Fruit fly (Drosophila melanogaster): ENCODE measurements around the gene CkIIalpha-i3.

Gene CkIIalpha-i3

DNA sequence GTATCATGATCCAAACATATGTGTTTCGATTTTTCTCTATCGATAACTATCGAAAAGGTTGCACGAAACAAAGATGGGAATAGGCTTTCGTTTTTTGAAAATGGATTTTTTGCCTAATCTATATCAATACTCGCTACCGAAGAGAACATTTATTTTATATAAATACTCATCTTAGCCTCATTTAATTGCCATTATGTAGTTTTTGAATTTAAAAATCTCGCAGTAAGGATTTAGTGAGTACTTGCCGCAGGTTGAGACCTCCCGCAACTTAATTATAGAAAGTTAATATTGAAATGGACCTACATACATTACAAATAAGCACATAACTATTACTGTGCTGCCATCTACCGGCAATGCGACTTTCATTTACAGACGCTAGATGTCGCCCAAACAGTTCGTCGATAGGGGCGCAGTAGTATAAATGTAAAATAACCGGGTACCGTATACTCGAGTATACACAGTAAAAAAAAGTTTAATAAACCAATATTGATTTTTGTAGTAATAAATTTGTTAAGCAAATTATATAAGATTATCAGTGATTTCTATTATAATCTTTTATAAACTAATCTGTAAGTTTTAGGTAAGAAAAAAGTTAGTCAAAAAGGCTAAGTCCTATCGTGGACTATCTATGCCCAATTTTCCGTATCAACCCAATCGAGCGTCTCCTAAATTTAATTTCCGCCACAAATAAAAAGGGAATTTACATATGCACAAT lies 1.6 kb upstream of the CkIIalpha-i3 start, which contains the start of gene CG13896:
TSS of gene CG13896 (minus strand) at position 12 of the 715 bp plus-strand sequence.
- TF ChIP-seq fd59A (GFP tag; optimal IDR thresholded peaks at IDR 0.05) = peak; percentile 3
- peak; percentile 44 to 65 for TF ChIP-seq salr (GFP tag; optimal IDR thresholded peaks at IDR 0.05)
- peak; percentile 79 for TF ChIP-seq Sox102F (GFP tag; optimal IDR thresholded peaks at IDR 0.05)
- TF ChIP-seq net (GFP tag; optimal IDR thresholded peaks at IDR 0.05) = peak; percentile 66
- TF ChIP-seq Eip75B (GFP tag; optimal IDR thresholded peaks at IDR 0.05) = peak; percentile 72
- peak; percentile 58 for TF ChIP-seq Hr4 (GFP tag; optimal IDR thresholded peaks at IDR 0.05)
- TF ChIP-seq ss (GFP tag; optimal IDR thresholded peaks at IDR 0.05) = peak; percentile 7 to 20
- TF ChIP-seq Blimp-1 (GFP tag; optimal IDR thresholded peaks at IDR 0.05) = peak; percentile 23
- peak; percentile 71 for TF ChIP-seq Ets96B (tag; optimal IDR thresholded peaks at IDR 0.05)
- TF ChIP-seq CG8319 (GFP tag; optimal IDR thresholded peaks at IDR 0.05) = peak; percentile 62
- peak; percentile 82; the same call in 2 of the 3 replicates for TF ChIP-seq CG8119 (GFP tag; IDR thresholded peaks at IDR 0.05)
- TF ChIP-seq Hr39 (GFP tag; optimal IDR thresholded peaks at IDR 0.05) = peak; percentile 90
- TF ChIP-seq cyc (GFP tag; optimal IDR thresholded peaks at IDR 0.05) = peak; percentile 87
- peak; percentile 91 for TF ChIP-seq CG31627 (GFP tag; optimal IDR thresholded peaks at IDR 0.05)
- peak; percentile 49 for TF ChIP-seq Ets21C (GFP tag; optimal IDR thresholded peaks at IDR 0.05)
- TF ChIP-seq pdm3 (GFP tag; optimal IDR thresholded peaks at IDR 0.05) = peak; percentile 82
- TF ChIP-seq CG6854 (GFP tag; optimal IDR thresholded peaks at IDR 0.05) = peak; percentile 20
- peak; percentile 60 for TF ChIP-seq CG3032 (tag; optimal IDR thresholded peaks at IDR 0.05)
- peak; percentile 37 for TF ChIP-seq CG32006 (GFP tag; optimal IDR thresholded peaks at IDR 0.05)
- TF ChIP-seq CG8632 (GFP tag; optimal IDR thresholded peaks at IDR 0.05) = peak; percentile 31
- TF ChIP-seq Met (GFP tag; optimal IDR thresholded peaks at IDR 0.05) = peak; percentile 84
- TF ChIP-seq CG16779 (tag; optimal IDR thresholded peaks at IDR 0.05) = peak; percentile 51
- peak; percentile 86 for TF ChIP-seq esn (GFP tag; optimal IDR thresholded peaks at IDR 0.05)
- peak; percentile 72 for TF ChIP-seq CG6792 (GFP tag; optimal IDR thresholded peaks at IDR 0.05)
- no peak for TF ChIP-seq Eip93F (GFP tag; optimal IDR thresholded peaks at IDR 0.05)
- TF ChIP-seq topi (GFP tag; optimal IDR thresholded peaks at IDR 0.05) = peak; percentile 76
- TF ChIP-seq eg (GFP tag; IDR thresholded peaks at IDR 0.05) = peak; percentile 81
- peak; percentile 44 for TF ChIP-seq CG1621 (tag; optimal IDR thresholded peaks at IDR 0.05)
- peak; percentile 65 for TF ChIP-seq CG7368 (GFP tag; optimal IDR thresholded peaks at IDR 0.05)
- peak; percentile 77 for TF ChIP-seq acj6 (GFP tag; optimal IDR thresholded peaks at IDR 0.05)
- TF ChIP-seq CG10631 (GFP tag; optimal IDR thresholded peaks at IDR 0.05) = peak; percentile 69
- TF ChIP-seq Smox (GFP tag; optimal IDR thresholded peaks at IDR 0.05) = peak; percentile 74
- TF ChIP-seq CG9139 (GFP tag; optimal IDR thresholded peaks at IDR 0.05) = peak; percentile 30
- peak; percentile 57 for TF ChIP-seq CG11762 (GFP tag; optimal IDR thresholded peaks at IDR 0.05; ENCODE audit: insufficient read depth)
- TF ChIP-seq CG4318 (GFP tag; optimal IDR thresholded peaks at IDR 0.05) = no peak
- peak; percentile 85 for TF ChIP-seq CG15336 (GFP tag; IDR thresholded peaks at IDR 0.05)
- TF ChIP-seq CG10669 (GFP tag; optimal IDR thresholded peaks at IDR 0.05) = peak; percentile 72
- TF ChIP-seq Sox14 (GFP tag; optimal IDR thresholded peaks at IDR 0.05) = peak; percentile 74
- TF ChIP-seq spab (GFP tag; optimal IDR thresholded peaks at IDR 0.05) = peak; percentile 41
- peak; percentile 63 for TF ChIP-seq CG34406 (GFP tag; optimal IDR thresholded peaks at IDR 0.05)
- peak; percentile 46 for TF ChIP-seq dsx (GFP tag; optimal IDR thresholded peaks at IDR 0.05; ENCODE audit: poor library complexity, severe bottlenecking)
- TF ChIP-seq vri (GFP tag; optimal IDR thresholded peaks at IDR 0.05) = peak; percentile 70
- TF ChIP-seq dac (GFP tag; optimal IDR thresholded peaks at IDR 0.05) = peak; percentile 45
- TF ChIP-seq CG11294 (GFP tag; IDR thresholded peaks at IDR 0.05) = no peak
- TF ChIP-seq svp (GFP tag) = peak; percentile 86
- peak; percentile 88 for TF ChIP-seq lz (GFP tag; optimal IDR thresholded peaks at IDR 0.05)
- peak; percentile 57 for TF ChIP-seq fkh (GFP tag; optimal IDR thresholded peaks at IDR 0.05)
- peak; percentile 49 for TF ChIP-seq CG6808 (GFP tag; optimal IDR thresholded peaks at IDR 0.05)
- peak; percentile 25 for TF ChIP-seq Sox15 (GFP tag; optimal IDR thresholded peaks at IDR 0.05)
- peak; percentile 65 for TF ChIP-seq CG11902 (GFP tag; optimal IDR thresholded peaks at IDR 0.05)

Data from whole organism, prepupa.